Fruit fly (Drosophila melanogaster) whole organism, embryonic: Measurements from ENCODE around the gene CG33664.
"Not testable (repeated sequence)": the region's sequence is repeated elsewhere in the genome, so short reads cannot be mapped to it uniquely, and the experiment has no call there.

Experiments
- Antp ChIP-seq: fragments of 200-800 bp; sonication (Bioruptor generic); optimal IDR thresholded peaks from 3 replicates; lab custom pipeline; 2016; ENCODE audit warnings: missing biosample characterization, missing genetic modification characterization
- BEAF-32 ChIP-seq: fragments of 200-800 bp; sonication (Bioruptor generic); optimal IDR thresholded peaks from 3 replicates; lab custom pipeline; 2017; ENCODE audit warnings: missing biosample characterization, missing genetic modification characterization, mild to moderate bottlenecking, moderate library complexity, missing genetic modification reagents
- Blimp-1 ChIP-seq: fragments of 200-800 bp; sonication (Bioruptor generic); optimal IDR thresholded peaks from 3 replicates; lab custom pipeline; 2018; ENCODE audit warnings: missing biosample characterization, missing genetic modification characterization, mild to moderate bottlenecking, moderate library complexity, missing genetic modification reagents
- CG10366 ChIP-seq: fragments of 200-800 bp; sonication (Bioruptor generic); IDR thresholded peaks from 2 replicates; pipeline ENCODE4 v1.3.6; 2022; ENCODE audit warnings: missing biosample characterization, missing genetic modification characterization
- CG1233 ChIP-seq: fragments of 200-800 bp; sonication (Bioruptor generic); optimal IDR thresholded peaks from 4 replicates; lab custom pipeline; 2018; ENCODE audit warnings: missing biosample characterization, mild to moderate bottlenecking, missing genetic modification characterization
- CG13424 ChIP-seq: fragments of 200-800 bp; sonication (Bioruptor generic); optimal IDR thresholded peaks from 2 replicates; lab custom pipeline; 2019; ENCODE audit warnings: missing biosample characterization, mild to moderate bottlenecking, missing genetic modification characterization, moderate library complexity
- CG13624 ChIP-seq: fragments of 200-800 bp; sonication (Bioruptor generic); optimal IDR thresholded peaks from 2 replicates; lab custom pipeline; 2016; ENCODE audit warnings: missing biosample characterization, missing genetic modification characterization
- CG17361 ChIP-seq: fragments of 200-800 bp; sonication (Bioruptor generic); IDR thresholded peaks from 3 replicates; pipeline ENCODE4 v1.3.6; 2022; ENCODE audit warnings: missing biosample characterization, missing genetic modification characterization
- CG18262 ChIP-seq: fragments of 200-800 bp; optimal IDR thresholded peaks from 3 replicates; lab custom pipeline; 2019; ENCODE audit warnings: missing biosample characterization, mild to moderate bottlenecking, missing genetic modification characterization, moderate library complexity
- CG1832 ChIP-seq: fragments of 200-800 bp; sonication (Bioruptor generic); optimal IDR thresholded peaks from 2 replicates; lab custom pipeline; 2017; ENCODE audit warnings: missing biosample characterization, mild to moderate bottlenecking, missing genetic modification characterization, inconsistent platforms
- CG18599 ChIP-seq: fragments of 200-800 bp; sonication (Bioruptor generic); optimal IDR thresholded peaks from 3 replicates; lab custom pipeline; 2017; ENCODE audit warnings: missing biosample characterization, missing genetic modification characterization, mild to moderate bottlenecking, moderate library complexity, missing genetic modification reagents
- CG18619 ChIP-seq: fragments of 200-800 bp; sonication (Bioruptor generic); optimal IDR thresholded peaks from 3 replicates; lab custom pipeline; 2017; ENCODE audit warnings: missing biosample characterization, mild to moderate bottlenecking, missing genetic modification characterization
- CG30403 ChIP-seq: fragments of 200-800 bp; sonication (Bioruptor generic); optimal IDR thresholded peaks from 3 replicates; lab custom pipeline; 2016; ENCODE audit warnings: missing biosample characterization, missing genetic modification characterization
- CG3065 ChIP-seq: fragments of 200-800 bp; sonication (Bioruptor generic); optimal IDR thresholded peaks from 2 replicates; lab custom pipeline; 2016; ENCODE audit warnings: missing biosample characterization, missing genetic modification characterization
- CG32532 ChIP-seq: fragments of 200-800 bp; sonication (Bioruptor generic); IDR thresholded peaks from 2 replicates; pipeline ENCODE4 v1.3.6; 2022; ENCODE audit warnings: missing biosample characterization, missing genetic modification characterization
- CG8290 ChIP-seq, 3 experiments: fragments of 200-800 bp; sonication (Bioruptor generic); optimal IDR thresholded peaks; 2 replicates each; lab custom pipeline; 2016 to 2019; ENCODE audit warnings: missing biosample characterization in 3 of 3, missing genetic modification characterization in 3 of 3, mild to moderate bottlenecking in 2 of 3, moderate library complexity in 1 of 3
- CG8359 ChIP-seq: fragments of 200-800 bp; sonication (Bioruptor generic); optimal IDR thresholded peaks from 2 replicates; lab custom pipeline; 2017; ENCODE audit warnings: missing biosample characterization, mild to moderate bottlenecking, missing genetic modification characterization, borderline replicate concordance
- CG8478 ChIP-seq: fragments of >200 bp; optimal IDR thresholded peaks from 2 replicates; lab custom pipeline; 2018
- CoRest ChIP-seq: fragments of 200-800 bp; sonication (Bioruptor generic); optimal IDR thresholded peaks from 3 replicates; lab custom pipeline; 2018; ENCODE audit warnings: missing biosample characterization, mild to moderate bottlenecking, missing genetic modification characterization, moderate library complexity
- HLHmδ ChIP-seq: fragments of 200-800 bp; sonication (Bioruptor generic); optimal IDR thresholded peaks from 2 replicates; lab custom pipeline; 2018; ENCODE audit warnings: missing biosample characterization, mild to moderate bottlenecking, missing genetic modification characterization, moderate library complexity
- Hmr ChIP-seq: fragments of 200-800 bp; sonication (Bioruptor generic); optimal IDR thresholded peaks from 3 replicates; lab custom pipeline; 2017; ENCODE audit warnings: mild to moderate bottlenecking, missing biosample characterization, missing genetic modification reagents, missing genetic modification characterization
- Med ChIP-seq: fragments of 200-800 bp; sonication (Bioruptor generic); peaks from one replicate; lab custom pipeline; 2016; ENCODE audit warnings: missing biosample characterization, missing genetic modification characterization, mild to moderate bottlenecking, inconsistent platforms, moderate library complexity
- NFAT ChIP-seq: fragments of 200-800 bp; sonication (Bioruptor generic); IDR thresholded peaks from 2 replicates; pipeline ENCODE4 v1.3.6; 2022; ENCODE audit warnings: missing biosample characterization, missing genetic modification characterization
- Pdp1 ChIP-seq, 2 experiments: fragments of 200-800 bp; sonication (Bioruptor generic); optimal IDR thresholded peaks; 3 replicates each; lab custom pipeline; 2016; ENCODE audit warnings: missing biosample characterization in 2 of 2, missing genetic modification characterization in 2 of 2, mild to moderate bottlenecking in 1 of 2, moderate library complexity in 1 of 2
- Ptx1 ChIP-seq: fragments of 200-800 bp; sonication (Bioruptor generic); IDR thresholded peaks from 2 replicates; pipeline ENCODE4 v1.3.6; 2022; ENCODE audit warnings: missing biosample characterization, missing genetic modification characterization
- Sox102F ChIP-seq: fragments of 200-800 bp; sonication (Bioruptor generic); optimal IDR thresholded peaks from 2 replicates; lab custom pipeline; 2018; ENCODE audit warnings: missing biosample characterization, mild to moderate bottlenecking, missing genetic modification characterization, moderate library complexity
- Taf1 ChIP-seq: fragments of 200-800 bp; sonication (Bioruptor generic); IDR thresholded peaks from 2 replicates; pipeline ENCODE4 v1.3.6; 2022; ENCODE audit warnings: missing biosample characterization, missing genetic modification characterization
- chinmo ChIP-seq: fragments of 200-800 bp; sonication (Bioruptor generic); IDR thresholded peaks from 4 replicates; pipeline ENCODE4 v1.3.6; 2022; ENCODE audit warnings: missing biosample characterization, missing genetic modification characterization; ENCODE audit not compliant: partially characterized antibody
- ci ChIP-seq: fragments of 200-800 bp; sonication (Bioruptor generic); IDR thresholded peaks from 3 replicates; pipeline ENCODE4 v1.3.6; 2022; ENCODE audit warnings: missing biosample characterization, missing genetic modification characterization
- crol ChIP-seq: fragments of 200-800 bp; sonication (Bioruptor generic); IDR thresholded peaks from 2 replicates; pipeline ENCODE4 v1.3.6; 2022; ENCODE audit warnings: missing biosample characterization, missing genetic modification characterization
- gem ChIP-seq: fragments of 200-800 bp; sonication (Bioruptor generic); optimal IDR thresholded peaks from 2 replicates; lab custom pipeline; 2019; ENCODE audit warnings: missing biosample characterization, mild to moderate bottlenecking, missing genetic modification characterization, moderate library complexity
- lab ChIP-seq: fragments of 200-800 bp; sonication (Bioruptor generic); optimal IDR thresholded peaks from 3 replicates; lab custom pipeline; 2017; ENCODE audit warnings: missing biosample characterization, missing genetic modification characterization, mild to moderate bottlenecking, moderate library complexity, missing genetic modification reagents
- lmd ChIP-seq: fragments of 200-800 bp; sonication (Bioruptor generic); IDR thresholded peaks from 2 replicates; pipeline ENCODE4 v1.3.6; 2022; ENCODE audit warnings: missing biosample characterization, missing genetic modification characterization
- maf-S ChIP-seq: fragments of 200-800 bp; sonication (Bioruptor generic); optimal IDR thresholded peaks from 2 replicates; lab custom pipeline; 2016; ENCODE audit warnings: missing biosample characterization, missing genetic modification characterization
- org-1 ChIP-seq: fragments of 200-800 bp; sonication (Bioruptor generic); optimal IDR thresholded peaks from 2 replicates; lab custom pipeline; 2017; ENCODE audit warnings: missing biosample characterization, missing genetic modification characterization
- pnt ChIP-seq: fragments of 200-800 bp; sonication (Bioruptor generic); optimal IDR thresholded peaks from 3 replicates; lab custom pipeline; 2016; ENCODE audit warnings: missing biosample characterization, missing genetic modification characterization
- row ChIP-seq: fragments of 200-800 bp; sonication (Bioruptor generic); IDR thresholded peaks from 3 replicates; pipeline ENCODE4 v1.3.6; 2022; ENCODE audit warnings: missing biosample characterization, missing genetic modification characterization
- sens ChIP-seq: fragments of 200-800 bp; sonication (Bioruptor generic); peaks from one replicate; lab custom pipeline; 2016; ENCODE audit warnings: missing biosample characterization, missing genetic modification characterization
- tap ChIP-seq: fragments of 200-800 bp; optimal IDR thresholded peaks from 3 replicates; lab custom pipeline; 2019; ENCODE audit warnings: missing biosample characterization, mild to moderate bottlenecking, missing genetic modification characterization, moderate library complexity
- tgo ChIP-seq: fragments of 200-800 bp; sonication (Bioruptor generic); IDR thresholded peaks from 3 replicates; pipeline ENCODE4 v1.3.6; 2022; ENCODE audit warnings: missing biosample characterization, missing genetic modification characterization
- zf30C ChIP-seq: fragments of 200-800 bp; sonication (Bioruptor generic); optimal IDR thresholded peaks from 3 replicates; lab custom pipeline; 2018; ENCODE audit warnings: missing biosample characterization, mild to moderate bottlenecking, missing genetic modification characterization
- zfh1 ChIP-seq: fragments of 200-800 bp; sonication (Bioruptor generic); IDR thresholded peaks from 3 replicates; pipeline ENCODE4 v1.3.6; 2022; ENCODE audit warnings: missing biosample characterization, missing genetic modification characterization

CG33664 gene

DNA sequence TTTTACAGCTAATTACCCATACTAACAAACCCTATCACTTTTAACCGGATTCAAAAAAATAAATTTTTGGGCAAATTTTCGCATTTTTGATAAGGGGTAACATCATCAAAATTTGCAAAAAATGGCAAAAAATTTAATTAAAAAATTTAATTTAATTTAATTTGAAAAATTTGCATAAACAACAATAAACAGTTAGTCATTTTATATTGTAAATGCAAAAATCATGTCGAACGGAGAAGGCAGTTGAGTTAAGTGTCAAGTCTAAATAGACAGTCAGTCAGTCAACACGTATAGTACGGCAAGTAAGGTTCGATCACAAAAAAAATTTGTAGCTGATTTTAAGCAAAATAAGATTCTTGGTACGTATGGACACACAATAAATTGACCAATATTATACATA, at the start of gene CG33664:
Gene CG33664 (plus strand): TSS at position 301 of the 400 bp plus-strand sequence.
- TF ChIP-seq CG1233, BEAF-32, maf-S (GFP tag; lab: Kevin White, UChicago): not testable (repeated sequence)

DNA sequence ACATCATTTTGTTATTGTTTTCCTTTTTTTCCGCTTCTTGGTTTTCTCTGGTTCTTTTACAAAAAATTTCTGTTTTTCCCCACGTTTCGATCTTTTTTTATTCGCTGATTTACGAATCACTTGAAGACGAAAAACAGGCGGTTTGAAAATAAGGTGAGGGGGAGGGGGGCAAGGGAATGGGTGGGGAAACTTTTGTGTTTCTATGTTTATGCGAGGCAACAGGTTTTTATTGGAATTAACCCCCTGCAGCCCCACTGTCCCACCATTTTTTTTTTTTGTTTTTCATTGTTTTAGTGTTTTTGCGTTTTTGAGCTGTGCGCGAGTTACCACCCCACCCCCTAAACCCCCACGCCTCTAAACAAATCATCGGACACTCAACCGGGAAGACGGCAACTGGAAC, 49.1 kb upstream of the CG33664 start:
- TF ChIP-seq crol (GFP tag; lab: Robert Waterston, UW): peak; percentile 64
- no peak for TF ChIP-seq tap (tag; lab: Kevin White, UChicago)
- TF ChIP-seq CG1832: no peak
- no peak for TF ChIP-seq pnt (GFP tag; lab: Kevin White, UChicago)
- TF ChIP-seq chinmo: peak; percentile 58; the same call in 1 of the 4 replicates
- TF ChIP-seq NFAT: 0 out of 2 replicates have a peak, but pooled peaks have one; percentile 5

dm6 chrX:6337702-6338101, 46.3 kb upstream of the CG33664 start, which contains the start of gene CG3842:
CG3842 (plus strand) TSS chrX:6337762.
- TF ChIP-seq HLHmδ (GFP tag; lab: Kevin White, UChicago) (no peak), Pdp1 (GFP tag; optimal IDR thresholded peaks at IDR 0.05; lab: Kevin White, UChicago) (peak in 1 of 2 experiments; percentile 58)

- TF ChIP-seq lab (GFP tag; lab: Kevin White, UChicago) (peak; percentile 37), CG18262 (tag; lab: Kevin White, UChicago) (peak; percentile 31), CG10366 (GFP tag; lab: Robert Waterston, UW) (peak; percentile 19; the same call in 1 of the 2 replicates), CG8359 (GFP tag; lab: Kevin White, UChicago) (no peak), ci (no peak), CG32532 (GFP tag; lab: Robert Waterston, UW) (peak; percentile 46; the same call in 1 of the 2 replicates), CG17361 (peak; percentile 41; the same call in 1 of the 3 replicates), Med (GFP tag; lab: Kevin White, UChicago) (peak; percentile 79), sens (peak; percentile 66), Antp (GFP tag; lab: Kevin White, UChicago) (peak; percentile 28), CG8290 (GFP tag; optimal IDR thresholded peaks at IDR 0.05; lab: Kevin White, UChicago) (no peak), CG8290 (tag; optimal IDR thresholded peaks at IDR 0.05; lab: Kevin White, UChicago) (peak in 1 of 2 experiments; percentile 32), Ptx1 (GFP tag; lab: Robert Waterston, UW) (no peak), tgo (0 out of 3 replicates have a peak, but pooled peaks have one; percentile 30), CG13424 (tag; lab: Kevin White, UChicago) (peak; percentile 21), zfh1 (GFP tag; lab: Robert Waterston, UW) (0 out of 3 replicates have a peak, but pooled peaks have one; percentile 30), CG8478 (lab: Kevin White, UChicago) (no peak), CG18599 (GFP tag; lab: Kevin White, UChicago) (peak; percentile 10), Taf1 (GFP tag; lab: Robert Waterston, UW) (no peak), gem (peak; percentile 34), zf30C (GFP tag; lab: Kevin White, UChicago) (no peak), lmd (GFP tag; lab: Robert Waterston, UW) (peak; percentile 18; the same call in 1 of the 2 replicates), CG18619 (GFP tag; lab: Kevin White, UChicago) (peak; percentile 42), CG13624 (GFP tag; lab: Kevin White, UChicago) (peak; percentile 22), row (GFP tag; lab: Robert Waterston, UW) (peak; percentile 40; the same call in 1 of the 3 replicates), org-1 (peak; percentile 17), CoRest (tag; lab: Kevin White, UChicago) (no peak), Sox102F (GFP tag; lab: Kevin White, UChicago) (peak; percentile 35), Blimp-1 (GFP tag; lab: Kevin White, UChicago) (peak; percentile 11), CG3065 (GFP tag; lab: Kevin White, UChicago) (no peak), Hmr (GFP tag; lab: Kevin White, UChicago) (peak; percentile 23), CG30403 (peak; percentile 45)
Observed at dm6 chrX:6338738-6339614, 45.0 kb upstream of the CG33664 start.
